Worm (Caenorhabditis elegans): ENCODE data around the gene srx-4.

srx-4 gene

DNA sequence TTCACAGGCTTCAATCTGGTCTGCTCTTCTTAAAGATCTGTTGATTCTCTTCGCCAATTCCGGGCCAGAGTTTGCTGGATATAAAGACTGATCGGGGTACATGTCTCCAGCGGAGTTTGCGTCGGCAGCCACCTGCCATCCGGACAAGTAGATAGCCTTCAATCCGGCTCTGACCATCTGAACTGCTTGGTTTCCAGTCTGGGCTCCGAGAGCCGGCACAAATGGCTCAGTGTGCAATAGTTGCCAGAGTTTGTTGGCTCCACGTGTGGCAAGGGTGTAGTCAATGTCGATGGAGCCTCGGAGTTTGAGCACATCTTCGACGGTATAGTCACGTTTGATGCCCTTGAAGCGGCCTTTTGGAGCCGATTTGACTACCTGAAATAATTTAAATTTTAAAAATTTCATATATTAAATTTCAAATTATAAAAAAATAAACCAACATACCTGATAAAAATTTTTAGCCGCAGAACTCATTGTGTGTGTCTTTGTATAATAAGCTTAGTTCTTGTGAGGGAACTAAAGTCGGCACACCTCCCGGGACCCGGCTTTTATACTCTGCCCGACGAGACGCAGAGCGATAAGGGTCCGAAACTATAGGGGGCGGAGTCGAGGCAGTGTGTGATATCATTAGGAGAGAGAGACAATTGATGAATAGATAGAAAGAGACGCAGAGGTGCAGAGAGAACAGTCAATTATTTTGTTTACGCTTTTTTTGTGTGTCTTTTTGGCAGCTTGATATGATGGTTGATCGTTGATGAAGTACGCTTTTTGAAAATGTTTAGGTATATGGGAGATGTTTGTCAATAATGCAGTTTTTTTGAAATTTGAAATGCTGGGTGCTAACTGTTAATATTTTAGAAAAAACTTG, 35.1 kb upstream of the srx-4 start, which contains the start of the genes icl-1 and srh-2 (continued):
- TF ChIP-seq ama-1 (optimal IDR thresholded peaks at IDR 0.05), result peak; percentile 97
- TF ChIP-seq ama-1 (GFP tag; optimal IDR thresholded peaks at IDR 0.05), result no peak
- TF ChIP-seq Y53G8AR.9 (GFP tag; conservative IDR thresholded peaks at IDR 0.05), result peak; percentile 87
- no peak for TF ChIP-seq F37B4.10 (GFP tag; IDR thresholded peaks at IDR 0.05)
- no peak for TF ChIP-seq ztf-22 (GFP tag; optimal IDR thresholded peaks at IDR 0.05)
- TF ChIP-seq ztf-6 (GFP tag; IDR thresholded peaks at IDR 0.05), result no peak
- TF ChIP-seq rpc-1 (optimal IDR thresholded peaks at IDR 0.05), result no peak
- TF ChIP-seq rpc-1 (tag; optimal IDR thresholded peaks at IDR 0.05), result no peak
- peak; percentile 64 for TF ChIP-seq dox-1 (GFP tag; IDR thresholded peaks at IDR 0.05)
- no peak for TF ChIP-seq ceh-40 (GFP tag; IDR thresholded peaks at IDR 0.05)
- TF ChIP-seq hmg-1.2 (GFP tag; IDR thresholded peaks at IDR 0.05), result peak; percentile 37; the same call in 1 of the 2 replicates
- TF ChIP-seq unc-130 (GFP tag; optimal IDR thresholded peaks at IDR 0.05), result no peak
- TF ChIP-seq attf-3 (GFP tag; conservative IDR thresholded peaks at IDR 0.05), result no peak
- peak; percentile 39 for TF ChIP-seq B0035.1 (tag; optimal IDR thresholded peaks at IDR 0.05)
- TF ChIP-seq nhr-80 (tag; optimal IDR thresholded peaks at IDR 0.05), result peak; percentile 13
- TF ChIP-seq lag-1 (GFP tag; IDR thresholded peaks at IDR 0.05), result 0 out of 2 replicates have a peak, but pooled peaks have one; percentile 45
- no peak for TF ChIP-seq nhr-27 (tag; optimal IDR thresholded peaks at IDR 0.05)
- TF ChIP-seq snpc-1.1 (tag; optimal IDR thresholded peaks at IDR 0.05; ENCODE audit: insufficient read depth), result no peak
- TF ChIP-seq bed-1 (GFP tag; IDR thresholded peaks at IDR 0.05), result no peak
- 0 out of 2 replicates have a peak, but pooled peaks have one; percentile 46 for TF ChIP-seq ztf-25 (GFP tag; IDR thresholded peaks at IDR 0.05)
- no peak for TF ChIP-seq F49E8.2 (tag; optimal IDR thresholded peaks at IDR 0.05; ENCODE audit: insufficient read depth)
- peak; percentile 47 for TF ChIP-seq atf-7 (tag; optimal IDR thresholded peaks at IDR 0.05)
- peak; percentile 27 for TF ChIP-seq ZK185.1 (tag; optimal IDR thresholded peaks at IDR 0.05; ENCODE audit: poor library complexity, severe bottlenecking)
- TF ChIP-seq nhr-120 (GFP tag; IDR thresholded peaks at IDR 0.05), result no peak
- TF ChIP-seq ztf-18 (tag; optimal IDR thresholded peaks at IDR 0.05), result no peak
- TF ChIP-seq F23B12.7 (tag; optimal IDR thresholded peaks at IDR 0.05; ENCODE audit: insufficient read depth), result no peak
- TF ChIP-seq nhr-90 (tag; optimal IDR thresholded peaks at IDR 0.05), result no peak
- TF ChIP-seq aptf-2 (GFP tag; conservative IDR thresholded peaks at IDR 0.05), result no peak
- peak; percentile 68 for TF ChIP-seq dpff-1 (tag; optimal IDR thresholded peaks at IDR 0.05)
- TF ChIP-seq ztf-28 (GFP tag; IDR thresholded peaks at IDR 0.05), result 0 out of 2 replicates have a peak, but pooled peaks have one; percentile 46
- no peak for TF ChIP-seq nfya-1 (tag; optimal IDR thresholded peaks at IDR 0.05; ENCODE audit: borderline replicate concordance, insufficient read depth)
- TF ChIP-seq hlh-12 (tag; optimal IDR thresholded peaks at IDR 0.05), result no peak
- TF ChIP-seq lsy-27 (tag; optimal IDR thresholded peaks at IDR 0.05; ENCODE audit: borderline replicate concordance, insufficient read depth), result no peak
- TF ChIP-seq madf-10 (tag; optimal IDR thresholded peaks at IDR 0.05), result peak; percentile 43
- peak; percentile 45 for TF ChIP-seq zim-3 (tag; optimal IDR thresholded peaks at IDR 0.05)
- TF ChIP-seq ccch-3 (GFP tag; optimal IDR thresholded peaks at IDR 0.05), result no peak
- TF ChIP-seq ztf-3 (GFP tag; optimal IDR thresholded peaks at IDR 0.05), result peak; percentile 4
- no peak for TF ChIP-seq tbx-9 (tag; optimal IDR thresholded peaks at IDR 0.05; ENCODE audit: borderline replicate concordance)
- TF ChIP-seq sdz-38 (tag; optimal IDR thresholded peaks at IDR 0.05), result no peak
- peak; percentile 21 for TF ChIP-seq tlf-1 (GFP tag; optimal IDR thresholded peaks at IDR 0.05)
- TF ChIP-seq dpl-1 (GFP tag; optimal IDR thresholded peaks at IDR 0.05), result no peak
- TF ChIP-seq F33H1.4 (GFP tag; IDR thresholded peaks at IDR 0.05), result no peak
- 0 out of 2 replicates have a peak, but pooled peaks have one; percentile 3 for TF ChIP-seq B0019.2 (GFP tag; conservative IDR thresholded peaks at IDR 0.05)
- peak; percentile 74; the same call in 1 of the 2 replicates for TF ChIP-seq B0336.3 (GFP tag; IDR thresholded peaks at IDR 0.05)
- no peak for TF ChIP-seq D2030.7 (GFP tag; IDR thresholded peaks at IDR 0.05)
- TF ChIP-seq K11D2.4 (GFP tag; IDR thresholded peaks at IDR 0.05), result peak; percentile 73
- no peak for TF ChIP-seq efl-1 (GFP tag; optimal IDR thresholded peaks at IDR 0.05)

All from whole organism, young adult.